Worm (Caenorhabditis elegans): Measurements from ENCODE around the gene F55B11.5.

F55B11.5 gene

ce11 chrIV:14417128-14417527 lies 10.4 kb upstream of the F55B11.5 start, which contains the start of gene F55B11.6:
F55B11.6 (minus strand) TSS chrIV:14417228.
- TF ChIP-seq ceh-8 (GFP tag; optimal IDR thresholded peaks at IDR 0.05) = no peak

DNA sequence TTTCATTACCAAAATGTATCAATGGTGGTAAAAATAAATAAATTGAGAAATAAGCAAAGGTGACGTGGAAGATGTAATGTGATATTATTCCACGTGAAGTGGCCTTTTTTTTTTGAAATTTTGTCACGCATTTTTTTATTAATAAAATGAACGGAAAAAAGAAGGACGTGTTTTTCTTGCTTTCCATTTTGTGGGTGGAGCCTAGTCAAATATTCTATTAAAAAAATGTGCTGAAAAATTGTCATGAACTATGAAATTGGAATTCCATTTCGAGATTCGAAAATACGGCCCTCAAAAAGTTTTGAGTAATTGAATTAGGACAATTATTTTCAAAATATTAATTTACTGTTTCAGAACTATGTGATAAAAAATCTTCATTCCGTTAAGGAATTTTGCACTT lies 5.6 kb upstream of the F55B11.5 start, which contains the start of gene F55B11.7:
F55B11.7 (minus strand) TSS at position 101 of the 400 bp plus-strand sequence.
- TF ChIP-seq jun-1 (tag; optimal IDR thresholded peaks at IDR 0.05) (no peak), ceh-88 (GFP tag; IDR thresholded peaks at IDR 0.05) (no peak), lin-15B (tag; optimal IDR thresholded peaks at IDR 0.05) (no peak), lin-35 (GFP tag; optimal IDR thresholded peaks at IDR 0.05) (no peak), tlp-1 (tag; optimal IDR thresholded peaks at IDR 0.05) (no peak), C04F5.9 (tag; optimal IDR thresholded peaks at IDR 0.05) (no peak), nhr-28 (tag; optimal IDR thresholded peaks at IDR 0.05) (no peak), sptf-1 (tag; optimal IDR thresholded peaks at IDR 0.05) (no peak), lir-3 (tag; optimal IDR thresholded peaks at IDR 0.05; ENCODE audit: poor library complexity) (no peak), fkh-10 (GFP tag; optimal IDR thresholded peaks at IDR 0.05) (no peak), ceh-8 (GFP tag; optimal IDR thresholded peaks at IDR 0.05) (no peak), sup-37 (GFP tag; optimal IDR thresholded peaks at IDR 0.05) (no peak)

- no peak for TF ChIP-seq aly-2 (tag; optimal IDR thresholded peaks at IDR 0.05)
- no peak for TF ChIP-seq efl-1 (optimal IDR thresholded peaks at IDR 0.05)
- TF ChIP-seq efl-1 (GFP tag; optimal IDR thresholded peaks at IDR 0.05 in 1 of 2) = peak in 1 of 2 experiments; percentile 34
These were observed 4.3 kb upstream of the F55B11.5 start, which contains the start of gene F55B11.2 for ce11 chrIV:14423194-14423593. F55B11.2 (minus strand) TSS chrIV:14423294.

ce11 chrIV:14424396-14424795 lies 3.1 kb upstream of the F55B11.5 start, which contains the start of gene F55B11.3:
F55B11.3 (plus strand) TSS chrIV:14424696.
- TF ChIP-seq ceh-82 (tag; optimal IDR thresholded peaks at IDR 0.05) (no peak), hlh-4 (tag; optimal IDR thresholded peaks at IDR 0.05) (no peak), hpl-2 (GFP tag; optimal IDR thresholded peaks at IDR 0.05) (no peak), nhr-76 (tag; optimal IDR thresholded peaks at IDR 0.05) (no peak), tlp-1 (tag; optimal IDR thresholded peaks at IDR 0.05) (no peak), mdl-1 (tag; optimal IDR thresholded peaks at IDR 0.05) (no peak), alr-1 (tag; optimal IDR thresholded peaks at IDR 0.05; ENCODE audit: borderline replicate concordance) (no peak)

- no peak for TF ChIP-seq tbx-2 (tag; optimal IDR thresholded peaks at IDR 0.05)
- TF ChIP-seq nhr-85 (tag) = peak; percentile 21
- peak; percentile 83 for TF ChIP-seq elt-2 (tag; optimal IDR thresholded peaks at IDR 0.05)
- TF ChIP-seq vab-15 (tag; optimal IDR thresholded peaks at IDR 0.05) = no peak
- no peak for TF ChIP-seq efl-1 (optimal IDR thresholded peaks at IDR 0.05)
- peak in 1 of 2 experiments; percentile 64 for TF ChIP-seq efl-1 (GFP tag; optimal IDR thresholded peaks at IDR 0.05 in 1 of 2)
These were observed 3.4 kb downstream of the F55B11.5 start, which contains the start of gene F55B11.4 for ce11 chrIV:14430853-14431252. F55B11.4 (minus strand) TSS chrIV:14430920.

DNA sequence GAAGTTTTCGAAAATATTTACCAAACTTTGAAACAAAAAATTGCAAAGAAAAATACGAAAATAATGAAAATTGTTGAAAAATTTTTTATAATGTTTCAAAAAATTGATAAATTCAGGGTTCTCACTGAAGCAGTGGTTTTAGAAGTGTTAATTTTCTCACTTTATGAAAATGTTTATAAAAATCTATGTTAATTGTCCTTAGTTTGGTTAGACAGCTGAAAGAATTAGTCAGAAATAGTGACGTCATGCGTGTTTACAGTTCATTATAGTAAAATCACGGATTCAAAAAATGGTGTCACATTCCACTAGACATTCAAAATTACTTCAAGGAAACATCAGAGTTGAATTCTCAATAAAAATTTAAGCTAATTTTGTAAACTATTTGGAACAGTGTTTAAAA lies 8.4 kb downstream of the F55B11.5 start:
- no peak for TF ChIP-seq C04F5.9 (tag; optimal IDR thresholded peaks at IDR 0.05)

- TF ChIP-seq irx-1 (tag; optimal IDR thresholded peaks at IDR 0.05) (no peak), efl-1 (optimal IDR thresholded peaks at IDR 0.05) (no peak), efl-1 (GFP tag; optimal IDR thresholded peaks at IDR 0.05 in 1 of 2) (no peak), vab-15 (tag; optimal IDR thresholded peaks at IDR 0.05) (no peak), ces-1 (GFP tag; optimal IDR thresholded peaks at IDR 0.05) (no peak), lin-13 (GFP tag; optimal IDR thresholded peaks at IDR 0.05) (no peak), zag-1 (tag; optimal IDR thresholded peaks at IDR 0.05) (no peak), hlh-4 (tag; optimal IDR thresholded peaks at IDR 0.05) (no peak)
These were observed 9.9 kb downstream of the F55B11.5 start for ce11 chrIV:14437391-14437790.

Data from whole organism, L1 larva.